Worm (Caenorhabditis elegans) whole organism, midembryonic: ENCODE results near the gene Y27F2A.11.
"Not testable (repeated sequence)": the region's sequence is repeated elsewhere in the genome, so short reads cannot be mapped to it uniquely, and the experiment has no call there.

Experiments used
- T22C8.4 ChIP-seq: fragments of 200-800 bp; sonication (Bioruptor generic); IDR thresholded peaks from 2 replicates; pipeline ENCODE4 v1.3.6; 2022; ENCODE audit warnings: missing genetic modification characterization, missing compliant biosample characterization
- cog-1 ChIP-seq: sonication (generic microtip); optimal IDR thresholded peaks from 2 replicates; lab custom pipeline; 2016; ENCODE audit warnings: missing genetic modification characterization, missing compliant biosample characterization
- flt-1 ChIP-seq: fragments of 200-800 bp; sonication (Bioruptor generic); IDR thresholded peaks from 2 replicates; pipeline ENCODE4 v1.3.6; 2022; ENCODE audit warnings: missing genetic modification characterization, missing compliant biosample characterization
- klf-2 ChIP-seq: fragments of 200-800 bp; sonication (Bioruptor generic); conservative IDR thresholded peaks from 2 replicates; pipeline ENCODE4 v1.3.6; 2022; ENCODE audit warnings: missing genetic modification reagents, missing genetic modification characterization, missing compliant biosample characterization
- med-1 ChIP-seq: sonication (generic microtip); optimal IDR thresholded peaks from 2 replicates; lab custom pipeline; 2017; ENCODE audit warnings: missing genetic modification characterization, mild to moderate bottlenecking, missing compliant biosample characterization, antibody characterized with exemption, missing genetic modification reagents; ENCODE audit not compliant: insufficient read depth
- ref-1 ChIP-seq: fragments of 200-800 bp; sonication (Bioruptor generic); conservative IDR thresholded peaks from 2 replicates; pipeline ENCODE4 v1.3.6; 2022; ENCODE audit warnings: missing genetic modification reagents, missing genetic modification characterization, missing compliant biosample characterization
- tab-1 ChIP-seq: fragments of 200-800 bp; sonication (Bioruptor generic); IDR thresholded peaks from 2 replicates; pipeline ENCODE4 v1.3.6; 2022; ENCODE audit warnings: missing genetic modification characterization, missing compliant biosample characterization
- ztf-23 ChIP-seq: fragments of 200-800 bp; sonication (Bioruptor generic); IDR thresholded peaks from 2 replicates; pipeline ENCODE4 v1.3.6; 2022; ENCODE audit warnings: missing genetic modification reagents, missing genetic modification characterization, missing compliant biosample characterization
- ztf-29 ChIP-seq: fragments of 200-800 bp; sonication (Bioruptor generic); IDR thresholded peaks from 2 replicates; pipeline ENCODE4 v1.3.6; 2022; ENCODE audit warnings: missing genetic modification reagents, missing genetic modification characterization, missing compliant biosample characterization

Gene Y27F2A.11

ce11 chrII:3189038-3189437 is at the start of gene Y27F2A.11:
Gene Y27F2A.11, plus strand, starts transcription at chrII:3189338.
- TF ChIP-seq flt-1, ztf-23, T22C8.4 (GFP tag; lab: Robert Waterston, UW): not testable (repeated sequence)

- not testable (repeated sequence) for TF ChIP-seq ref-1 (GFP tag; lab: Robert Waterston, UW); cog-1; ztf-29 (GFP tag; lab: Robert Waterston, UW)
Observed at ce11 chrII:3142855-3143254, 46.3 kb upstream of the Y27F2A.11 start, which contains the start of gene sri-42. Gene sri-42, minus strand, starts transcription at chrII:3142955.

- TF ChIP-seq T22C8.4, ztf-29, klf-2 (GFP tag; lab: Robert Waterston, UW): not testable (repeated sequence)
Observed at ce11 chrII:3144552-3144951, 44.6 kb upstream of the Y27F2A.11 start, which contains the start of gene sri-43. Gene sri-43, minus strand, starts transcription at chrII:3144652.

DNA sequence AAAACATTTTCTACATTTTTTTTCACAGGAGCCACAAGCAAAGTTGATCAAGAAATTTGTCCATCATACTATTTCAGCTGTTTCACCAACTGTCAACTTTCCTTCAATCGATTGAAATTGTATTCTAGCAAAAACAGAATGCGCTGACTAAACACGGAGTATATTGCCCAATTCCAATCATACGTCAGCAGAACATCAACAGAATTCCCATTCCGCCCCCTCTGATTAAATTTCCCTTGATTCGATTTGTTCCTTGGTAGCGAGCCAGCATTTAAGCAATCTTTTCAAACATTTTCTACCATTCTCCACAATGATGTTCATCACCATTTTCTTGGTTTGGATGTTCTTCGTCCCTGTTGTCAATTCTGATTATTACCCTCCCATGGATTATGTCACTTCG is 43.3 kb upstream of the Y27F2A.11 start, which contains the start of gene T10D4.15:
TSS of gene T10D4.15 (plus strand) at position 301 of the 400 bp plus-strand sequence.
- no peak for TF ChIP-seq T22C8.4 (GFP tag; lab: Robert Waterston, UW)
- TF ChIP-seq klf-2 (GFP tag; lab: Robert Waterston, UW) = no peak
- TF ChIP-seq cog-1 = no peak
- no peak for TF ChIP-seq ztf-29 (GFP tag; lab: Robert Waterston, UW)
- TF ChIP-seq med-1 (GFP tag; lab: Kevin White, UChicago) = no peak
- no peak for TF ChIP-seq ref-1 (GFP tag; lab: Robert Waterston, UW)
- TF ChIP-seq tab-1 (GFP tag; lab: Robert Waterston, UW) = no peak
- no peak for TF ChIP-seq flt-1 (GFP tag; lab: Robert Waterston, UW)
- no peak for TF ChIP-seq ztf-23 (GFP tag; lab: Robert Waterston, UW)

DNA sequence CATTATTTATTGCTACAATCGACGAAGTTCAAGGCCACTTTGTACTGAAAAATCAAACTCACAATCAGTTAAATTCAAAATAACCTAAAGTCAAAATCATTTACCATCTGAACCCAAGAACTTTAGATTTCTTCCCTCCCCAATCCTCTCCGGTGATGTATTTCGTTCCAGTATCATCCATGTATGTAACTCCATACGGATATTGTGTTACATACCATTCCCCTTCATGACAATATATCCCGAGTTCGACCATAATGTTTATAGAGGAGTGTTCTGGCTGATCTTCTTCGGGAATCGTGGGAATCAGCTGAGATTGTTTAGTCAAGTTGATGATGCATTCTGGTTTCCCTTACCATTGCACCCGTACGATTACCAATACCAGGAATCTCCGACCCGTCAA is 40.7 kb upstream of the Y27F2A.11 start:
- no peak for TF ChIP-seq med-1 (GFP tag; lab: Kevin White, UChicago)
- TF ChIP-seq klf-2 (GFP tag; lab: Robert Waterston, UW) = no peak
- no peak for TF ChIP-seq cog-1
- TF ChIP-seq ref-1 (GFP tag; lab: Robert Waterston, UW) = no peak
- no peak for TF ChIP-seq flt-1 (GFP tag; lab: Robert Waterston, UW)
- no peak for TF ChIP-seq T22C8.4 (GFP tag; lab: Robert Waterston, UW)
- no peak for TF ChIP-seq tab-1 (GFP tag; lab: Robert Waterston, UW)
- TF ChIP-seq ztf-23 (GFP tag; lab: Robert Waterston, UW) = no peak
- no peak for TF ChIP-seq ztf-29 (GFP tag; lab: Robert Waterston, UW)

DNA sequence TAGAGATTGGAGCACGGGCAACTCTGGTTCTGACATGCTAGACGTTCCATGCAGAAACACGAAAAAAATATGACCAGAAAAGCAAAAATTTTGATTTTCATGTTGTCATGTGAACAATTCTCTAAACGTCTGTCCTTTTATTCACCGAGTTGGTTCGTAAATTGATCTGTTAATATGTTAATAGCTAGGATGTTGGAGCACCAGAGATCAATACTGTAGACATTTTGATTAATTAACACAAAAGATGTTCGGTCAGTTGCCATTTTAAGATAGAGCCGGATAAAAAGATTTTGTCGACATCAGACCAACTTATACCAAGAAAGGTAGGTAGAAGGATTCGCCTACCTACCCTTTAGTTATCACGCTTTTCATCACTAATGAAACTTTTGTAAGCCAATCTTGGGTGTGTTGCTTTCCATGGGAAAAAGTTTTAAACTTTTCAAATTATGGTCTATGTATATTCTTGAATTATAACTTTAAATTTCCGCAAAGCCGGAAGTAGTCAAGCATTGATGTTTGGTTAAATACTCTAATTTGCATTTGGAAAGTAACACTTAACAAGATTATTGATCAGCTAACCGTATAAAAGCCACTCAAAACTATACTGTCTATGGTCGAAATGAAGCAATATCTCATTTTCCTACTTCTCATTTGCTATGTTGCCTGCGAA is 39.5 kb upstream of the Y27F2A.11 start, which contains the start of the genes T10D4.11 and T10D4.1:
TSS of gene T10D4.11 (minus strand) at position 101 of the 670 bp plus-strand sequence.
TSS of gene T10D4.1 (plus strand) at position 620 of the 670 bp plus-strand sequence.
- TF ChIP-seq klf-2 (GFP tag; lab: Robert Waterston, UW) (no peak), cog-1 (no peak), ref-1 (GFP tag; lab: Robert Waterston, UW) (no peak), tab-1 (GFP tag; lab: Robert Waterston, UW) (no peak), T22C8.4 (GFP tag; lab: Robert Waterston, UW) (no peak), med-1 (GFP tag; lab: Kevin White, UChicago) (no peak)

- TF ChIP-seq ztf-23 (GFP tag; lab: Robert Waterston, UW) (no peak), med-1 (GFP tag; lab: Kevin White, UChicago) (no peak), ref-1 (GFP tag; lab: Robert Waterston, UW) (no peak), flt-1 (GFP tag; lab: Robert Waterston, UW) (no peak), tab-1 (GFP tag; lab: Robert Waterston, UW) (no peak), T22C8.4 (GFP tag; lab: Robert Waterston, UW) (no peak), klf-2 (GFP tag; lab: Robert Waterston, UW) (no peak), ztf-29 (GFP tag; lab: Robert Waterston, UW) (no peak), cog-1 (no peak)
Observed at ce11 chrII:3151615-3152014, 37.5 kb upstream of the Y27F2A.11 start, which contains the start of the genes T10D4.14 and T10D4.19. Gene T10D4.14, minus strand, starts transcription at chrII:3151715. Gene T10D4.19, plus strand, starts transcription at chrII:3151918.

DNA sequence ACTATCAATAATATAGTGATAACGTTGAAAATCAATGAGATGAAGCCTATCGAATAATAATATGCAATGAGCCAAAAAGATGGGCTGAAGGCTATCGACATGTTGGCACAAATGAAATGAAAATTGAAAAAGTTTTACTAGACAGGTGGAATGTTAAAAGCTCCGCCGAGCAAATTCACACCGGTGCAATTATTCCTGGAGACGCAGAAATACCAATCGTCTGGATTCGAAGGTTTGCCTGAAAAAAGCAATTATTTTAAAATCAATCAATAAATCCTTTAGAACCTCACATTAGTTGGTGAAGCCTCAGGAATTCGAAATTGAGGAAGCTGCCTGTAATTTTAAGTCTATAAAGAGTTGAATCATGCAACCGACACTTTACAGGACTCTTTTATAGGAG is 34.8 kb upstream of the Y27F2A.11 start, which contains the start of gene sri-32:
TSS of gene sri-32 (minus strand) at position 101 of the 400 bp plus-strand sequence.
- no peak for TF ChIP-seq ztf-29 (GFP tag; lab: Robert Waterston, UW)
- TF ChIP-seq cog-1 = no peak
- no peak for TF ChIP-seq klf-2 (GFP tag; lab: Robert Waterston, UW)
- no peak for TF ChIP-seq T22C8.4 (GFP tag; lab: Robert Waterston, UW)

DNA sequence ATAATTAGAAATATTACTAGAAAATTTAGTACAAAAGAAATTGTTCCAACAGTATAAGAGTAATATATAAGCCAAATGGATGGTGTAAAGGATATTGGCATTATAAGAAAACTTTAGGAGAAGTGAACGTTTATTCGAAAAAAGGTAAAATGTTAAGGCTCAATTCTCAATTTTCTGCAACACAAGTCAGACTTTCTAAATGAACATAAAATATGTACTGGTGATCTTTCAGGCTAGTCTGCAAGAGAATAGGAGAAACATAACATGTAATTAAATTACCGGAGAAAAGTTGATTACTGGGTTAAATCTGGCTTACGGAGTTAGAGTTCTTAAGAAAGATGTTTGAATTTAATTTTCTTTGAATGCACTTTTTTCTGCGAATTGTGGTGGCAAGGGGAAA is 32.4 kb upstream of the Y27F2A.11 start, which contains the start of gene sri-33:
TSS of gene sri-33 (minus strand) at position 101 of the 400 bp plus-strand sequence.
- no peak for TF ChIP-seq tab-1 (GFP tag; lab: Robert Waterston, UW)
- TF ChIP-seq klf-2 (GFP tag; lab: Robert Waterston, UW) = no peak
- no peak for TF ChIP-seq med-1 (GFP tag; lab: Kevin White, UChicago)
- no peak for TF ChIP-seq flt-1 (GFP tag; lab: Robert Waterston, UW)
- TF ChIP-seq ztf-29 (GFP tag; lab: Robert Waterston, UW) = no peak
- TF ChIP-seq ztf-23 (GFP tag; lab: Robert Waterston, UW) = no peak
- TF ChIP-seq cog-1 = no peak
- no peak for TF ChIP-seq T22C8.4 (GFP tag; lab: Robert Waterston, UW)
- no peak for TF ChIP-seq ref-1 (GFP tag; lab: Robert Waterston, UW)
